Fruit fly (Drosophila melanogaster): ENCODE results near the gene Sfp24Bd.

- no peak for TF ChIP-seq Gug (GFP tag; IDR thresholded peaks at IDR 0.05)
- peak; percentile 99 for TF ChIP-seq svp (GFP tag)
- TF ChIP-seq Hr38 (GFP tag; optimal IDR thresholded peaks at IDR 0.05) = no peak
- TF ChIP-seq Sox102F (GFP tag; optimal IDR thresholded peaks at IDR 0.05) = no peak
- TF ChIP-seq CG7368 (GFP tag; optimal IDR thresholded peaks at IDR 0.05) = no peak
- TF ChIP-seq Lpt (GFP tag; optimal IDR thresholded peaks at IDR 0.05) = no peak
- TF ChIP-seq CG3032 (tag; optimal IDR thresholded peaks at IDR 0.05) = no peak
- TF ChIP-seq CG11902 (GFP tag; optimal IDR thresholded peaks at IDR 0.05) = no peak
Measured at dm6 chr2L:3639924-3640323, 29.0 kb downstream of the Sfp24Bd start.
